Worm (Caenorhabditis elegans): ENCODE measurements around the gene dyf-13.

dyf-13 gene

ce11 chrII:7168712-7169111, 2.4 kb downstream of the dyf-13 start, which contains the start of gene col-36:
Gene col-36, minus strand, starts transcription at chrII:7168812.
- TF ChIP-seq nhr-23 (tag; optimal IDR thresholded peaks at IDR 0.05) (peak; percentile 50), ztf-4 (tag; optimal IDR thresholded peaks at IDR 0.05) (no peak)

ce11 chrII:7166768-7167167, 4.4 kb downstream of the dyf-13 start:
- TF ChIP-seq elt-2 (tag; optimal IDR thresholded peaks at IDR 0.05) (peak; percentile 93), lsy-12 (tag; optimal IDR thresholded peaks at IDR 0.05) (no peak), pqm-1 (tag; optimal IDR thresholded peaks at IDR 0.05) (peak; percentile 94)

- no peak for TF ChIP-seq ceh-9 (tag; optimal IDR thresholded peaks at IDR 0.05)
- TF ChIP-seq lin-39 (tag; optimal IDR thresholded peaks at IDR 0.05) = no peak
- no peak for TF ChIP-seq nhr-11 (tag; optimal IDR thresholded peaks at IDR 0.05)
- TF ChIP-seq zag-1 (tag; optimal IDR thresholded peaks at IDR 0.05) = no peak
- no peak for TF ChIP-seq nhr-237 (tag; optimal IDR thresholded peaks at IDR 0.05)
- no peak for TF ChIP-seq nhr-28 (tag; optimal IDR thresholded peaks at IDR 0.05)
- TF ChIP-seq eor-1 (tag; optimal IDR thresholded peaks at IDR 0.05) = no peak
- no peak for TF ChIP-seq nhr-43 (tag; optimal IDR thresholded peaks at IDR 0.05; ENCODE audit: poor library complexity, severe bottlenecking)
- no peak for TF ChIP-seq ztf-11 (tag; optimal IDR thresholded peaks at IDR 0.05)
- TF ChIP-seq skn-1 (tag; optimal IDR thresholded peaks at IDR 0.05) = no peak
- TF ChIP-seq ZK546.5 (tag; optimal IDR thresholded peaks at IDR 0.05) = no peak
- TF ChIP-seq daf-12 (tag; optimal IDR thresholded peaks at IDR 0.05) = no peak
- no peak for TF ChIP-seq ceh-28 (tag; optimal IDR thresholded peaks at IDR 0.05)
- no peak for TF ChIP-seq egl-27 (tag; optimal IDR thresholded peaks at IDR 0.05)
- no peak for TF ChIP-seq mml-1 (tag; optimal IDR thresholded peaks at IDR 0.05)
- TF ChIP-seq nhr-67 (tag; optimal IDR thresholded peaks at IDR 0.05) = no peak
- TF ChIP-seq hmg-11 (tag; optimal IDR thresholded peaks at IDR 0.05) = no peak
These were observed 5.4 kb downstream of the dyf-13 start, which contains the start of gene mfsd-13.2 for ce11 chrII:7165749-7166148. Gene mfsd-13.2, minus strand, starts transcription at chrII:7165849.

ce11 chrII:7161512-7161911, 9.6 kb downstream of the dyf-13 start, which contains the start of gene C27H5.12:
Gene C27H5.12, minus strand, starts transcription at chrII:7161612.
- no peak for TF ChIP-seq nhr-76 (tag; optimal IDR thresholded peaks at IDR 0.05)

ce11 chrII:7157415-7157814, 13.7 kb downstream of the dyf-13 start:
- TF ChIP-seq nhr-23 (tag; optimal IDR thresholded peaks at IDR 0.05) (peak; percentile 18), pha-4 (tag; optimal IDR thresholded peaks at IDR 0.05) (peak; percentile 64), ztf-4 (tag; optimal IDR thresholded peaks at IDR 0.05) (no peak), pqm-1 (tag; optimal IDR thresholded peaks at IDR 0.05) (peak; percentile 50), mml-1 (tag; optimal IDR thresholded peaks at IDR 0.05) (no peak), lin-15B (tag; optimal IDR thresholded peaks at IDR 0.05) (no peak), ceh-28 (tag; optimal IDR thresholded peaks at IDR 0.05) (peak; percentile 42), fos-1 (tag; optimal IDR thresholded peaks at IDR 0.05) (peak; percentile 6), jun-1 (tag; optimal IDR thresholded peaks at IDR 0.05) (peak; percentile 54), elt-2 (tag; optimal IDR thresholded peaks at IDR 0.05) (peak; percentile 89), mdl-1 (tag; optimal IDR thresholded peaks at IDR 0.05) (no peak), nhr-25 (tag; optimal IDR thresholded peaks at IDR 0.05) (peak; percentile 0)

ce11 chrII:7155392-7155791, 15.8 kb downstream of the dyf-13 start, which contains the start of gene C27H5.2:
Gene C27H5.2, plus strand, starts transcription at chrII:7155581.
- TF ChIP-seq ama-1 (optimal IDR thresholded peaks at IDR 0.05) = peak; percentile 27
- TF ChIP-seq ztf-4 (tag; optimal IDR thresholded peaks at IDR 0.05) = no peak
- TF ChIP-seq elt-3 (tag; optimal IDR thresholded peaks at IDR 0.05) = no peak
- no peak for TF ChIP-seq nhr-28 (tag; optimal IDR thresholded peaks at IDR 0.05)
- no peak for TF ChIP-seq mml-1 (tag; optimal IDR thresholded peaks at IDR 0.05)
- TF ChIP-seq pha-4 (tag; optimal IDR thresholded peaks at IDR 0.05) = no peak
- no peak for TF ChIP-seq zag-1 (tag; optimal IDR thresholded peaks at IDR 0.05)
- no peak for TF ChIP-seq nhr-237 (tag; optimal IDR thresholded peaks at IDR 0.05)
- no peak for TF ChIP-seq unc-62 (GFP tag; optimal IDR thresholded peaks at IDR 0.05)
- no peak for TF ChIP-seq fkh-2 (tag; optimal IDR thresholded peaks at IDR 0.05)
- TF ChIP-seq nhr-25 (tag; optimal IDR thresholded peaks at IDR 0.05) = peak; percentile 13
- TF ChIP-seq ztf-11 (tag; optimal IDR thresholded peaks at IDR 0.05) = no peak
- TF ChIP-seq daf-12 (tag; optimal IDR thresholded peaks at IDR 0.05) = no peak
- TF ChIP-seq elt-2 (tag; optimal IDR thresholded peaks at IDR 0.05) = peak; percentile 20

Data from whole organism, L3 larva.